Worm (Caenorhabditis elegans) whole organism, midembryonic: Measurements from ENCODE around the gene nhr-143.

Source experiments
- T22C8.4 ChIP-seq: fragments of 200-800 bp; sonication (Bioruptor generic); IDR thresholded peaks from 2 replicates; pipeline ENCODE4 v1.3.6; 2022; ENCODE audit warnings: missing genetic modification characterization, missing compliant biosample characterization
- cog-1 ChIP-seq: sonication (generic microtip); optimal IDR thresholded peaks from 2 replicates; lab custom pipeline; 2016; ENCODE audit warnings: missing genetic modification characterization, missing compliant biosample characterization
- flt-1 ChIP-seq: fragments of 200-800 bp; sonication (Bioruptor generic); IDR thresholded peaks from 2 replicates; pipeline ENCODE4 v1.3.6; 2022; ENCODE audit warnings: missing genetic modification characterization, missing compliant biosample characterization
- klf-2 ChIP-seq: fragments of 200-800 bp; sonication (Bioruptor generic); conservative IDR thresholded peaks from 2 replicates; pipeline ENCODE4 v1.3.6; 2022; ENCODE audit warnings: missing genetic modification reagents, missing genetic modification characterization, missing compliant biosample characterization
- med-1 ChIP-seq: sonication (generic microtip); optimal IDR thresholded peaks from 2 replicates; lab custom pipeline; 2017; ENCODE audit warnings: missing genetic modification characterization, mild to moderate bottlenecking, missing compliant biosample characterization, antibody characterized with exemption, missing genetic modification reagents; ENCODE audit not compliant: insufficient read depth
- ref-1 ChIP-seq: fragments of 200-800 bp; sonication (Bioruptor generic); conservative IDR thresholded peaks from 2 replicates; pipeline ENCODE4 v1.3.6; 2022; ENCODE audit warnings: missing genetic modification reagents, missing genetic modification characterization, missing compliant biosample characterization
- tab-1 ChIP-seq: fragments of 200-800 bp; sonication (Bioruptor generic); IDR thresholded peaks from 2 replicates; pipeline ENCODE4 v1.3.6; 2022; ENCODE audit warnings: missing genetic modification characterization, missing compliant biosample characterization
- ztf-23 ChIP-seq: fragments of 200-800 bp; sonication (Bioruptor generic); IDR thresholded peaks from 2 replicates; pipeline ENCODE4 v1.3.6; 2022; ENCODE audit warnings: missing genetic modification reagents, missing genetic modification characterization, missing compliant biosample characterization
- ztf-29 ChIP-seq: fragments of 200-800 bp; sonication (Bioruptor generic); IDR thresholded peaks from 2 replicates; pipeline ENCODE4 v1.3.6; 2022; ENCODE audit warnings: missing genetic modification reagents, missing genetic modification characterization, missing compliant biosample characterization

DNA sequence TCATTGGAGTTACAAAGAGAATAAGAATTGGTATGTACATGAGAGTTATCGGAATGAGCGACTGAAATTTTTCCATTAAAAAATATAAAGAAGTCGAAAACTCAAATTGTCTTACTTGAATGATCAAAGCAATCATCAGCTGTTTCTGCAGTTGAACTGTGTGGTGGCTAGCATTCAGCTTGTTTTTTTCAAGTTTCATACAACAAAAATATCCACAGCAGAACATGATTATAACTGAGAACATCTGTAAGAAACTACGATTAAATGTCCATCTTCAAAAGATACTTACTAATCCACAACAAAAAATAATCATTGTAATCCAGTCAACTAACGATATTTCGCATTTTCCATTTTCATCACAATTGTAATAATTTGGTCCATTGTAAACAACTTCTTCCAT lies 10.0 kb upstream of the nhr-143 start:
- TF ChIP-seq cog-1 (tag; lab: Kevin White, UChicago), result no peak
- TF ChIP-seq klf-2 (GFP tag; lab: Robert Waterston, UW), result no peak
- no peak for TF ChIP-seq flt-1 (GFP tag; lab: Robert Waterston, UW)
- TF ChIP-seq ztf-23 (GFP tag; lab: Robert Waterston, UW), result no peak
- TF ChIP-seq tab-1 (GFP tag; lab: Robert Waterston, UW), result no peak
- TF ChIP-seq ztf-29 (GFP tag; lab: Robert Waterston, UW), result no peak
- no peak for TF ChIP-seq med-1
- TF ChIP-seq T22C8.4 (GFP tag; lab: Robert Waterston, UW), result no peak
- TF ChIP-seq ref-1 (GFP tag; lab: Robert Waterston, UW), result no peak
